Worm (Caenorhabditis elegans): ENCODE data around the gene C13F10.5.

DNA sequence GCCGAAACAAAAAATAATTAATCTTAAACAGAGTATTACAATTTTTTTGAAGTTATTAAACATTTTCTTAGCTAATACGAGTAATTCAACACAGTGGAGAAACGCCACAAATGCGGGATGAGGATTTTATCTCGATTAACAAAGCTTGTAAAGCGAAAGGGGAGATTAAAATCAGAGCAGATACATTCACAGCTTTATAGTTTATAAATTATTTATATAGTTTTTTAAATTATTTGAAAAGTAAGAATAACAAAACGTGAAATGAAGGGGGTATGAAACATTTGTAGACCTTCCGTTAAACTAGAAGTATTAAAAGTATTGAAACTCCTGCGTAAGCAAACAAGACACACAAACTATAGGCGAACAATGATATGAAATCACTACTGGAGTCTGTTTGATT, 36.2 kb upstream of the C13F10.5 start, which contains the start of gene C05C8.8:
- TF ChIP-seq unc-62 (GFP tag; optimal IDR thresholded peaks at IDR 0.05 in 1 of 2) (no peak), unc-62 (tag; optimal IDR thresholded peaks at IDR 0.05) (no peak), lir-3 (tag; optimal IDR thresholded peaks at IDR 0.05) (no peak)

Measured in whole organism, L4 larva.